Worm (Caenorhabditis elegans): ENCODE results near the gene mrpl-11.

mrpl-11 gene

DNA sequence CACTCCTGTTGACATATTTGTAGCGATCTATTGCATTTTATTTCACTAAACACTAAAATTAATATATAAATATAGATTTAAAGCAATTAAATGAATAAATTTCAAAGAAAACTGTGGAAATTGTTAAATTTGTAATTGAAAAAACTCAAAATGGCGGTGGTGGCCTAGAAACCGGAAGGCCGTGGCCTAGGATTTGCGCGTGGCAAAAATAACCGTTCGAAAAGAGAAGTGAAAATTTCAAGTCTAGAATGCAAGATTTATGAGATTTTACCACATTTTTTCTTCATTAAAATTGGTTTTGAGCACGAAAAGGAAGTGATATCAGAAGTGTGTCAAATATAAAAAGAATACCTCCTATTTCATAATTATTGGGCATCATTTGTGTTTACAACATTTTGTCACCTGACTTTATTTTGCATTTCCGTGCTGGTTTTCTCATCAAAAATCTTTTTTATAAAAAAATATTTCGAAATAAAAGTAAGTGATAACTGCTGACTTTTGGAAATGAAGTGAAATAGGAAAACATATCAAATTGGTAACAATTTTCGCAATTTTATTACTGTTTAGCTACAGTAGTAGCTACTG, 33.7 kb upstream of the mrpl-11 start, which contains the start of gene fli-1 (continued):
- TF ChIP-seq aptf-2 (GFP tag; conservative IDR thresholded peaks at IDR 0.05) (no peak), ceh-91 (GFP tag; IDR thresholded peaks at IDR 0.05) (peak; percentile 76), sea-2 (GFP tag; IDR thresholded peaks at IDR 0.05) (no peak), athp-1 (tag; optimal IDR thresholded peaks at IDR 0.05) (peak; percentile 45), efl-1 (GFP tag; optimal IDR thresholded peaks at IDR 0.05) (peak; percentile 85), hmg-1.2 (GFP tag; IDR thresholded peaks at IDR 0.05) (0 out of 2 replicates have a peak, but pooled peaks have one; percentile 22), nhr-27 (tag; optimal IDR thresholded peaks at IDR 0.05) (no peak), sdz-38 (tag; optimal IDR thresholded peaks at IDR 0.05) (no peak), snpc-1.3 (tag; optimal IDR thresholded peaks at IDR 0.05; ENCODE audit: insufficient read depth) (peak; percentile 16), ZK185.1 (tag; optimal IDR thresholded peaks at IDR 0.05; ENCODE audit: poor library complexity, severe bottlenecking) (peak; percentile 70), snpc-1.1 (tag; optimal IDR thresholded peaks at IDR 0.05; ENCODE audit: insufficient read depth) (peak; percentile 1), tbp1 (GFP tag; optimal IDR thresholded peaks at IDR 0.05) (peak; percentile 35), ztf-3 (GFP tag; optimal IDR thresholded peaks at IDR 0.05) (no peak), attf-6 (GFP tag; IDR thresholded peaks at IDR 0.05) (no peak), madf-8 (GFP tag; conservative IDR thresholded peaks at IDR 0.05) (peak; percentile 97), lin-40 (tag; optimal IDR thresholded peaks at IDR 0.05) (no peak), lsl-1 (GFP tag; optimal IDR thresholded peaks at IDR 0.05) (peak; percentile 74), mel-28 (tag; optimal IDR thresholded peaks at IDR 0.05; ENCODE audit: borderline replicate concordance) (no peak), ztf-6 (GFP tag; IDR thresholded peaks at IDR 0.05) (no peak), zim-3 (tag; optimal IDR thresholded peaks at IDR 0.05) (no peak)

DNA sequence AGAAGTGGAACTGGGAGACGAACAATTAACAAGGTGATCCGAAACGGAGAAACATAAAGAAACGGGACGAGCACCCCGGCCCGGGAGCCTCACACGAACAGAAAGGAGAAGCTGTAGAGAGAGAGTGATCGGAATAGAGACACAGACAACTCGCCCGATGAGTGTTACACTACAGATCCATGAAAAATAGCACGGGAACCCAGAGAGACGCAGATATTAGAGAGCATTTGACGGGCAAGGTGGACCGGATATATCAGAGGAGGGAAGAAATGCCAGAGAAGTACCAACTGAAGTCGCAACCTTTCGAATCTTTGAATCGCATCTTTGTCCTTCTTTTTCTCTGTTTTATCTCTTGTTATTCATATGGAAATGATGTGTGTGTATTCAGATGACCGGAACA, 33.0 kb upstream of the mrpl-11 start, which contains the start of gene anmt-1:
TSS of gene anmt-1 (plus strand) at position 388 of the 400 bp plus-strand sequence.
- peak; percentile 35; the same call in 1 of the 2 replicates for TF ChIP-seq hmg-1.2 (GFP tag; IDR thresholded peaks at IDR 0.05)
- no peak for TF ChIP-seq F57C9.4 (tag; optimal IDR thresholded peaks at IDR 0.05)
- TF ChIP-seq hrde-1 (tag; optimal IDR thresholded peaks at IDR 0.05; ENCODE audit: borderline replicate concordance), result no peak
- TF ChIP-seq tlf-1 (GFP tag; optimal IDR thresholded peaks at IDR 0.05), result no peak
- no peak for TF ChIP-seq attf-5 (GFP tag; optimal IDR thresholded peaks at IDR 0.05)
- no peak for TF ChIP-seq let-607 (tag; optimal IDR thresholded peaks at IDR 0.05)
- no peak for TF ChIP-seq ceh-100 (GFP tag; IDR thresholded peaks at IDR 0.05)
- no peak for TF ChIP-seq Y53F4B.3 (GFP tag; IDR thresholded peaks at IDR 0.05)

DNA sequence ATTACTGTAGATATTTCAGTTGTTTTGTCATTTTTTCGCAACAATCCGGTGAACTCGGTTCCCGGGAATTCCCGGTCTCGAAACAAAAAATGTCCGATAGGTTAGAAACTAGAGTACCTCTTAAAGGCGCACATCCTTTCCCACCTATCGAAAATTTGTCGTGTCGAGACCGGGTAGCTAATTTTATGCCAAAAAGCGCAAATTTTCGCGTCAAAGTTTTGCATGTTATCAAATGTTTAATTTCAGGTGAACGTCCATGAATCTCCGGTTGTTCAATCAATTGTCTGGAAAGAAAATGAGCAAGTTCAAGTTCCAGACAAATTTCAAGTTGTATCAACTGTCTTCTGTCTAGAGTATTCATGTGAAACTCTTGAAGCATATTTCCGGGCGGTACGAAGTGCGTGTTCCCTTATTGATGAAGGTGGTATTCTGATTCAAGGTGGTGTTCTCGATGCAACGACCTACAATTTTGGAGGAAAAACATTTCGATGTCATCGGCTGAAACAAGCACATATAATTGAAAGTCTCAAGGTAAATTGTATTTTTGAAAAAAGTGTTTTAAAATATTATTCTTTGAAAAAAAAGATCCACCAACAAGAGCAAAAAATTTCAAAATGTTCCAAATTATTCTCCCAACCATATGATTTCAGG, 31.7 kb upstream of the mrpl-11 start:
- TF ChIP-seq gei-17 (GFP tag; optimal IDR thresholded peaks at IDR 0.05) (no peak), snpc-3.4 (tag; optimal IDR thresholded peaks at IDR 0.05) (no peak), lir-1 (GFP tag; conservative IDR thresholded peaks at IDR 0.05) (no peak), tbp1 (GFP tag; optimal IDR thresholded peaks at IDR 0.05) (no peak), hsf-1 (GFP tag; IDR thresholded peaks at IDR 0.05) (0 out of 2 replicates have a peak, but pooled peaks have one; percentile 24), aptf-3 (GFP tag; IDR thresholded peaks at IDR 0.05) (no peak), Y67H2A.10 (GFP tag; conservative IDR thresholded peaks at IDR 0.05) (no peak), mcd-1 (GFP tag; IDR thresholded peaks at IDR 0.05) (peak; percentile 12; the same call in 1 of the 2 replicates), bed-1 (GFP tag; IDR thresholded peaks at IDR 0.05) (no peak), cebp-1 (GFP tag; IDR thresholded peaks at IDR 0.05) (peak; percentile 42; the same call in 1 of the 2 replicates), cebp-1 (tag; optimal IDR thresholded peaks at IDR 0.05) (peak; percentile 53), chd-7 (tag; optimal IDR thresholded peaks at IDR 0.05) (peak; percentile 66), unc-130 (GFP tag; optimal IDR thresholded peaks at IDR 0.05) (no peak), ets-4 (GFP tag; optimal IDR thresholded peaks at IDR 0.05) (no peak), aptf-2 (GFP tag; conservative IDR thresholded peaks at IDR 0.05) (no peak), F49E8.2 (tag; optimal IDR thresholded peaks at IDR 0.05; ENCODE audit: insufficient read depth) (no peak), lin-26 (GFP tag; IDR thresholded peaks at IDR 0.05) (no peak), zim-3 (tag; optimal IDR thresholded peaks at IDR 0.05) (no peak), efl-1 (GFP tag; optimal IDR thresholded peaks at IDR 0.05) (no peak), attf-6 (GFP tag; IDR thresholded peaks at IDR 0.05) (no peak), tbx-9 (tag; optimal IDR thresholded peaks at IDR 0.05; ENCODE audit: borderline replicate concordance) (no peak)
